Worm (Caenorhabditis elegans) whole organism, midembryonic: ENCODE results near the gene R04E5.8.

ENCODE experiments used
- T22C8.4 ChIP-seq: fragments of 200-800 bp; sonication (Bioruptor generic); IDR thresholded peaks from 2 replicates; pipeline ENCODE4 v1.3.6; 2022; ENCODE audit warnings: missing genetic modification characterization, missing compliant biosample characterization
- cog-1 ChIP-seq: sonication (generic microtip); optimal IDR thresholded peaks from 2 replicates; lab custom pipeline; 2016; ENCODE audit warnings: missing genetic modification characterization, missing compliant biosample characterization
- flt-1 ChIP-seq: fragments of 200-800 bp; sonication (Bioruptor generic); IDR thresholded peaks from 2 replicates; pipeline ENCODE4 v1.3.6; 2022; ENCODE audit warnings: missing genetic modification characterization, missing compliant biosample characterization
- med-1 ChIP-seq: sonication (generic microtip); optimal IDR thresholded peaks from 2 replicates; lab custom pipeline; 2017; ENCODE audit warnings: missing genetic modification characterization, mild to moderate bottlenecking, missing compliant biosample characterization, antibody characterized with exemption, missing genetic modification reagents; ENCODE audit not compliant: insufficient read depth
- ref-1 ChIP-seq: fragments of 200-800 bp; sonication (Bioruptor generic); conservative IDR thresholded peaks from 2 replicates; pipeline ENCODE4 v1.3.6; 2022; ENCODE audit warnings: missing genetic modification reagents, missing genetic modification characterization, missing compliant biosample characterization
- tab-1 ChIP-seq: fragments of 200-800 bp; sonication (Bioruptor generic); IDR thresholded peaks from 2 replicates; pipeline ENCODE4 v1.3.6; 2022; ENCODE audit warnings: missing genetic modification characterization, missing compliant biosample characterization
- ztf-23 ChIP-seq: fragments of 200-800 bp; sonication (Bioruptor generic); IDR thresholded peaks from 2 replicates; pipeline ENCODE4 v1.3.6; 2022; ENCODE audit warnings: missing genetic modification reagents, missing genetic modification characterization, missing compliant biosample characterization

DNA sequence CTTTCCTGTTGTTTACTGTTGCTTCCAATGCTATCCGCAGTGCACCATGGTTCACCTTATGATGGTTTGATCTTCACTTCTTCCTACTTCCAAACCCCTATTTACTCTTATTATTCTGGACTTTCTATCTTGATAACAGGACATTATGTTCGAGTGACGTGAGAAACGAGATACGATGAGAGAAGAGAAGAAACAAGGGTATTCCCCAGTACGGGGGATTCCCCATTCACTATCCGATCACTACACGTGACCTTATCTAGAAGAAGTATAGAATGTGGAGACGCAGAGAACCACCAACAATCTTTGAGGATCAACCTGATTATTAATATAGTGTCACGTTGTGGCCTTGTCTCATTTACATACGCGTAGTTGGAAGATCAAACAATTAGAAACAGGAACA, 53.4 kb downstream of the R04E5.8 start:
- TF ChIP-seq cog-1 (tag; lab: Kevin White, UChicago) (no peak), tab-1 (GFP tag; lab: Robert Waterston, UW) (no peak), ref-1 (GFP tag; lab: Robert Waterston, UW) (no peak), med-1 (GFP tag; lab: Kevin White, UChicago) (no peak), ztf-23 (GFP tag; lab: Robert Waterston, UW) (no peak), T22C8.4 (GFP tag; lab: Robert Waterston, UW) (no peak), flt-1 (GFP tag; lab: Robert Waterston, UW) (no peak)
